Fruit fly (Drosophila melanogaster) whole organism, embryonic: Measurements from ENCODE around the gene CG3104.
A peak's percentile ranks its signal among the peaks of the same experiment; 100 is the strongest.

Experiments used
- B-H1 ChIP-seq: fragments of 200-800 bp; sonication (Bioruptor generic); IDR thresholded peaks from 3 replicates; pipeline ENCODE4 v1.3.6; 2022; ENCODE audit warnings: missing biosample characterization, missing genetic modification characterization
- CG11093 ChIP-seq: fragments of 200-800 bp; sonication (Bioruptor generic); IDR thresholded peaks from 3 replicates; pipeline ENCODE4 v1.3.6; 2022; ENCODE audit warnings: missing biosample characterization, missing genetic modification characterization
- CG14050 ChIP-seq: fragments of 200-800 bp; sonication (Bioruptor generic); IDR thresholded peaks from 3 replicates; pipeline ENCODE4 v1.3.6; 2022; ENCODE audit warnings: missing biosample characterization, missing genetic modification characterization
- CG15479 ChIP-seq: fragments of 200-800 bp; sonication (Bioruptor generic); optimal IDR thresholded peaks from 3 replicates; lab custom pipeline; 2019; ENCODE audit warnings: missing biosample characterization, mild to moderate bottlenecking, missing genetic modification characterization, moderate library complexity
- CG1602 ChIP-seq: fragments of 200-800 bp; sonication (Bioruptor generic); optimal IDR thresholded peaks from 3 replicates; lab custom pipeline; 2016; ENCODE audit warnings: missing biosample characterization, missing genetic modification characterization
- CG17912 ChIP-seq: fragments of 200-800 bp; sonication (Bioruptor generic); optimal IDR thresholded peaks from 2 replicates; lab custom pipeline; 2018; ENCODE audit warnings: missing biosample characterization, mild to moderate bottlenecking, missing genetic modification characterization
- CG2120 ChIP-seq: fragments of 200-800 bp; sonication (Bioruptor generic); optimal IDR thresholded peaks from 3 replicates; lab custom pipeline; 2016; ENCODE audit warnings: missing biosample characterization, missing genetic modification characterization
- CG30020 ChIP-seq: fragments of 200-800 bp; optimal IDR thresholded peaks from 2 replicates; lab custom pipeline; 2019; ENCODE audit warnings: missing biosample characterization, mild to moderate bottlenecking, missing genetic modification characterization, moderate library complexity
- CG32532 ChIP-seq: fragments of 200-800 bp; sonication (Bioruptor generic); IDR thresholded peaks from 2 replicates; pipeline ENCODE4 v1.3.6; 2022; ENCODE audit warnings: missing biosample characterization, missing genetic modification characterization
- CG3281 ChIP-seq: fragments of 200-800 bp; sonication (Bioruptor generic); optimal IDR thresholded peaks from 3 replicates; lab custom pipeline; 2017; ENCODE audit warnings: missing biosample characterization, mild to moderate bottlenecking, missing genetic modification characterization
- CG4282 ChIP-seq: fragments of 200-800 bp; sonication (Bioruptor generic); optimal IDR thresholded peaks from 2 replicates; lab custom pipeline; 2016; ENCODE audit warnings: missing biosample characterization, missing genetic modification characterization
- CG7372 ChIP-seq: fragments of 200-800 bp; sonication (Bioruptor generic); IDR thresholded peaks from 2 replicates; pipeline ENCODE4 v1.3.6; 2022; ENCODE audit warnings: missing biosample characterization, missing genetic modification characterization
- CG7556 ChIP-seq: fragments of 200-800 bp; sonication (Bioruptor generic); optimal IDR thresholded peaks from 2 replicates; lab custom pipeline; 2017; ENCODE audit warnings: missing biosample characterization, mild to moderate bottlenecking, missing genetic modification characterization
- CG9609 ChIP-seq: fragments of 200-800 bp; sonication (Bioruptor generic); optimal IDR thresholded peaks from 3 replicates; lab custom pipeline; 2016; ENCODE audit warnings: missing biosample characterization, missing genetic modification characterization
- CrebB ChIP-seq: fragments of 200-800 bp; sonication (Bioruptor generic); optimal IDR thresholded peaks from 3 replicates; lab custom pipeline; 2018; ENCODE audit warnings: missing biosample characterization, mild to moderate bottlenecking, missing genetic modification characterization
- D19A ChIP-seq: fragments of 200-800 bp; optimal IDR thresholded peaks from 3 replicates; lab custom pipeline; 2019; ENCODE audit warnings: missing biosample characterization, mild to moderate bottlenecking, missing genetic modification characterization, moderate library complexity
- Dek ChIP-seq: fragments of 200-800 bp; sonication (Bioruptor generic); optimal IDR thresholded peaks from 3 replicates; lab custom pipeline; 2019; ENCODE audit warnings: missing biosample characterization, mild to moderate bottlenecking, missing genetic modification characterization, moderate library complexity
- E2f2 ChIP-seq: fragments of 200-800 bp; sonication (Bioruptor generic); IDR thresholded peaks from 2 replicates; pipeline ENCODE4 v1.3.6; 2022; ENCODE audit warnings: missing biosample characterization, missing genetic modification characterization
- Eip74EF ChIP-seq, 2 experiments: fragments of 200-800 bp in 1 of 2; fragments of >200 bp in 1 of 2; sonication (Bioruptor generic) in 1 of 2; optimal IDR thresholded peaks; 2 replicates each; lab custom pipeline; 2017 to 2019; ENCODE audit warnings: missing biosample characterization in 2 of 2, missing genetic modification characterization in 2 of 2, mild to moderate bottlenecking in 1 of 2, moderate library complexity in 1 of 2
- Fer1 ChIP-seq: fragments of 200-800 bp; sonication (Bioruptor generic); optimal IDR thresholded peaks from 2 replicates; lab custom pipeline; 2017; ENCODE audit warnings: missing biosample characterization, mild to moderate bottlenecking, missing genetic modification characterization
- HLH3B ChIP-seq: fragments of 200-800 bp; sonication (Bioruptor generic); IDR thresholded peaks from 2 replicates; pipeline ENCODE4 v1.3.6; 2022; ENCODE audit warnings: missing biosample characterization, missing genetic modification characterization
- Hr39 ChIP-seq: fragments of >200 bp; optimal IDR thresholded peaks from 2 replicates; lab custom pipeline; 2017
- Nf-YB ChIP-seq: fragments of 200-800 bp; sonication (Bioruptor generic); optimal IDR thresholded peaks from 3 replicates; lab custom pipeline; 2019; ENCODE audit warnings: missing biosample characterization, mild to moderate bottlenecking, missing genetic modification characterization, moderate library complexity
- NfI ChIP-seq: fragments of 200-800 bp; sonication (Bioruptor generic); optimal IDR thresholded peaks from 3 replicates; lab custom pipeline; 2018; ENCODE audit warnings: missing biosample characterization, mild to moderate bottlenecking, missing genetic modification characterization, moderate library complexity
- Scr ChIP-seq: fragments of 200-800 bp; sonication (Bioruptor generic); IDR thresholded peaks from 2 replicates; pipeline ENCODE4 v1.3.6; 2022; ENCODE audit warnings: missing biosample characterization, missing genetic modification characterization; ENCODE audit not compliant: partially characterized antibody
- Sin3A ChIP-seq: fragments of >200 bp; optimal IDR thresholded peaks from 2 replicates; lab custom pipeline; 2018
- Ssrp ChIP-seq: fragments of 200-800 bp; sonication (Bioruptor generic); optimal IDR thresholded peaks from 2 replicates; lab custom pipeline; 2018; ENCODE audit warnings: missing biosample characterization, mild to moderate bottlenecking, missing genetic modification characterization, moderate library complexity
- TFAM ChIP-seq: fragments of 200-800 bp; sonication (Bioruptor generic); optimal IDR thresholded peaks from 2 replicates; lab custom pipeline; 2017; ENCODE audit warnings: missing biosample characterization, missing genetic modification characterization, inconsistent platforms
- Taf1 ChIP-seq: fragments of 200-800 bp; sonication (Bioruptor generic); IDR thresholded peaks from 2 replicates; pipeline ENCODE4 v1.3.6; 2022; ENCODE audit warnings: missing biosample characterization, missing genetic modification characterization
- Tbp ChIP-seq: fragments of >200 bp; optimal IDR thresholded peaks from 2 replicates; lab custom pipeline; 2018; ENCODE audit warnings: missing biosample characterization, missing genetic modification characterization
- Xrp1 ChIP-seq: fragments of 200-800 bp; sonication (Bioruptor generic); IDR thresholded peaks from 2 replicates; pipeline ENCODE4 v1.3.6; 2022; ENCODE audit warnings: missing biosample characterization, missing genetic modification characterization
- YL-1 ChIP-seq: fragments of 200-800 bp; sonication (Bioruptor generic); optimal IDR thresholded peaks from 3 replicates; lab custom pipeline; 2017; ENCODE audit warnings: missing biosample characterization, mild to moderate bottlenecking, missing genetic modification characterization
- al ChIP-seq: fragments of 200-800 bp; sonication (Bioruptor generic); IDR thresholded peaks from 2 replicates; pipeline ENCODE4 v1.3.6; 2022; ENCODE audit warnings: missing biosample characterization, missing genetic modification characterization
- cg ChIP-seq: fragments of 200-800 bp; sonication (Bioruptor generic); optimal IDR thresholded peaks from 3 replicates; lab custom pipeline; 2019; ENCODE audit warnings: missing biosample characterization, mild to moderate bottlenecking, missing genetic modification characterization, moderate library complexity
- chif ChIP-seq, 2 experiments: fragments of 200-800 bp; sonication (Bioruptor generic); optimal IDR thresholded peaks; 3 replicates each; lab custom pipeline; 2016; ENCODE audit warnings: missing biosample characterization in 2 of 2, missing genetic modification characterization in 2 of 2
- cwo ChIP-seq: fragments of 200-800 bp; sonication (Bioruptor generic); optimal IDR thresholded peaks from 3 replicates; lab custom pipeline; 2017; ENCODE audit warnings: missing biosample characterization, missing genetic modification characterization, mild to moderate bottlenecking, moderate library complexity, missing genetic modification reagents
- dati ChIP-seq: fragments of 200-800 bp; sonication (Bioruptor generic); IDR thresholded peaks from 2 replicates; pipeline ENCODE4 v1.3.6; 2022; ENCODE audit warnings: missing biosample characterization, missing genetic modification characterization
- gsb ChIP-seq: fragments of 200-800 bp; sonication (Bioruptor generic); IDR thresholded peaks from 2 replicates; pipeline ENCODE4 v1.3.6; 2022; ENCODE audit warnings: missing biosample characterization, missing genetic modification characterization
- hth ChIP-seq: fragments of >200 bp; optimal IDR thresholded peaks from 2 replicates; lab custom pipeline; 2017; ENCODE audit warnings: inconsistent platforms
- klu ChIP-seq: fragments of 200-800 bp; sonication (Bioruptor generic); IDR thresholded peaks from 2 replicates; pipeline ENCODE4 v1.3.6; 2022; ENCODE audit warnings: missing biosample characterization, missing genetic modification characterization
- kni ChIP-seq: fragments of 200-800 bp; sonication (Bioruptor generic); optimal IDR thresholded peaks from 3 replicates; lab custom pipeline; 2017; ENCODE audit warnings: mild to moderate bottlenecking, missing biosample characterization, missing genetic modification reagents, missing genetic modification characterization
- knrl ChIP-seq: fragments of 200-800 bp; sonication (Bioruptor generic); IDR thresholded peaks from 3 replicates; pipeline ENCODE4 v1.3.6; 2022; ENCODE audit warnings: missing biosample characterization, missing genetic modification characterization; ENCODE audit not compliant: partially characterized antibody
- luna ChIP-seq: fragments of 200-800 bp; sonication (Bioruptor generic); optimal IDR thresholded peaks from 2 replicates; lab custom pipeline; 2016; ENCODE audit warnings: missing biosample characterization, missing genetic modification characterization
- ro ChIP-seq: fragments of 200-800 bp; sonication (Bioruptor generic); IDR thresholded peaks from 2 replicates; pipeline ENCODE4 v1.3.6; 2022; ENCODE audit warnings: missing biosample characterization, missing genetic modification characterization
- run ChIP-seq: fragments of 200-800 bp; sonication (Bioruptor generic); optimal IDR thresholded peaks from 3 replicates; lab custom pipeline; 2018; ENCODE audit warnings: missing biosample characterization, mild to moderate bottlenecking, missing genetic modification characterization
- seq ChIP-seq: fragments of 200-800 bp; sonication (Bioruptor generic); IDR thresholded peaks from 2 replicates; pipeline ENCODE4 v1.3.6; 2022; ENCODE audit warnings: missing biosample characterization, missing genetic modification characterization
- sr ChIP-seq: fragments of 200-800 bp; sonication (Bioruptor generic); IDR thresholded peaks from 3 replicates; pipeline ENCODE4 v1.3.6; 2022; ENCODE audit warnings: missing biosample characterization, missing genetic modification characterization
- stc ChIP-seq: fragments of 200-800 bp; sonication (Bioruptor generic); IDR thresholded peaks from 2 replicates; pipeline ENCODE4 v1.3.6; 2022; ENCODE audit warnings: missing biosample characterization, missing genetic modification characterization
- tgo ChIP-seq: fragments of 200-800 bp; sonication (Bioruptor generic); IDR thresholded peaks from 3 replicates; pipeline ENCODE4 v1.3.6; 2022; ENCODE audit warnings: missing biosample characterization, missing genetic modification characterization
- tna ChIP-seq: fragments of 200-800 bp; sonication (Bioruptor generic); IDR thresholded peaks from 2 replicates; pipeline ENCODE4 v1.3.6; 2022; ENCODE audit warnings: missing biosample characterization, missing genetic modification characterization; ENCODE audit not compliant: partially characterized antibody
- vvl ChIP-seq: fragments of 200-800 bp; sonication (Bioruptor generic); IDR thresholded peaks from 2 replicates; pipeline ENCODE4 v1.3.6; 2022; ENCODE audit warnings: missing biosample characterization, missing genetic modification characterization
- yki ChIP-seq: fragments of >200 bp; optimal IDR thresholded peaks from 3 replicates; lab custom pipeline; 2018

The CG3104 gene

dm6 chr2L:2878859-2879258 lies 23.3 kb upstream of the CG3104 start, which contains the start of gene RabGGTb (continued):
- TF ChIP-seq cwo (GFP tag; lab: Kevin White, UChicago) (peak; percentile 27), TFAM (GFP tag; lab: Kevin White, UChicago) (no peak), Tbp (no peak), Nf-YB (GFP tag; lab: Kevin White, UChicago) (no peak), Scr (GFP tag; lab: Robert Waterston, UW) (0 out of 2 replicates have a peak, but pooled peaks have one; percentile 10), CG17912 (GFP tag; lab: Kevin White, UChicago) (no peak), CG15479 (GFP tag; lab: Kevin White, UChicago) (no peak), klu (GFP tag; lab: Robert Waterston, UW) (peak; percentile 33; the same call in 1 of the 2 replicates), YL-1 (GFP tag; lab: Kevin White, UChicago) (no peak), tna (GFP tag; lab: Robert Waterston, UW) (no peak; the same call in 1 of the 2 replicates), hth (lab: Kevin White, UChicago) (no peak), Hr39 (no peak), CG32532 (GFP tag; lab: Robert Waterston, UW) (peak; percentile 86), NfI (GFP tag; lab: Kevin White, UChicago) (peak; percentile 50), Ssrp (tag; lab: Kevin White, UChicago) (peak; percentile 42), vvl (GFP tag; lab: Robert Waterston, UW) (peak; percentile 82), Eip74EF (GFP tag; optimal IDR thresholded peaks at IDR 0.05; lab: Kevin White, UChicago) (no peak), yki (lab: Kevin White, UChicago) (no peak), Taf1 (GFP tag; lab: Robert Waterston, UW) (peak; percentile 66), al (GFP tag; lab: Robert Waterston, UW) (peak; percentile 59), CrebB (tag; lab: Kevin White, UChicago) (peak; percentile 40), Dek (peak; percentile 39), CG2120 (GFP tag; lab: Kevin White, UChicago) (peak; percentile 80), B-H1 (peak; percentile 64), CG7556 (GFP tag; lab: Kevin White, UChicago) (peak; percentile 59), kni (GFP tag; lab: Kevin White, UChicago) (peak; percentile 4), CG3281 (GFP tag; lab: Kevin White, UChicago) (peak; percentile 45), ro (GFP tag; lab: Robert Waterston, UW) (no peak), run (tag; lab: Kevin White, UChicago) (no peak), D19A (no peak), chif (GFP tag; optimal IDR thresholded peaks at IDR 0.05; lab: Kevin White, UChicago) (peak in 1 of 2 experiments; percentile 50), E2f2 (GFP tag; lab: Robert Waterston, UW) (peak; percentile 14; the same call in 1 of the 2 replicates), cg (GFP tag; lab: Kevin White, UChicago) (no peak), dati (GFP tag; lab: Robert Waterston, UW) (0 out of 2 replicates have a peak, but pooled peaks have one; percentile 58), tgo (GFP tag; lab: Robert Waterston, UW) (peak; percentile 75), luna (GFP tag; lab: Kevin White, UChicago) (no peak), Fer1 (GFP tag; lab: Kevin White, UChicago) (peak; percentile 71), gsb (GFP tag; lab: Robert Waterston, UW) (peak; percentile 34), CG9609 (GFP tag; lab: Kevin White, UChicago) (peak; percentile 5), CG14050 (GFP tag; lab: Robert Waterston, UW) (peak; percentile 48; the same call in 2 of the 3 replicates), sr (GFP tag; lab: Robert Waterston, UW) (peak; percentile 41; the same call in 2 of the 3 replicates), knrl (GFP tag; lab: Robert Waterston, UW) (no peak; the same call in 2 of the 3 replicates), CG7372 (GFP tag; lab: Robert Waterston, UW) (peak; percentile 62), CG30020 (tag; lab: Kevin White, UChicago) (no peak), Xrp1 (GFP tag; lab: Robert Waterston, UW) (peak; percentile 76), stc (peak; percentile 63), CG1602 (GFP tag; lab: Kevin White, UChicago) (peak; percentile 16), HLH3B (GFP tag; lab: Robert Waterston, UW) (peak; percentile 62; the same call in 1 of the 2 replicates), seq (GFP tag; lab: Robert Waterston, UW) (peak; percentile 81), Sin3A (lab: Kevin White, UChicago) (peak; percentile 28), CG4282 (GFP tag; lab: Kevin White, UChicago) (no peak), CG11093 (GFP tag; lab: Robert Waterston, UW) (peak; percentile 50; the same call in 1 of the 3 replicates)
